Fruit fly (Drosophila melanogaster) whole organism, wandering third instar larva: ENCODE results near the gene rdog.

Experiments used
- Abd-B ChIP-seq: fragments of >200 bp; optimal IDR thresholded peaks from 2 replicates; lab custom pipeline; 2017; ENCODE audit warnings: missing biosample characterization, missing genetic modification characterization
- CG32264 ChIP-seq: fragments of 200-800 bp; sonication (Bioruptor generic); optimal IDR thresholded peaks from 2 replicates; lab custom pipeline; 2016; ENCODE audit warnings: missing biosample characterization, missing genetic modification characterization
- CG9705 ChIP-seq: fragments of 200-800 bp; sonication (Bioruptor generic); optimal IDR thresholded peaks from 2 replicates; lab custom pipeline; 2018; ENCODE audit warnings: missing biosample characterization, mild to moderate bottlenecking, missing genetic modification characterization
- CrebA ChIP-seq: fragments of 200-800 bp; sonication (Bioruptor generic); optimal IDR thresholded peaks from 2 replicates; lab custom pipeline; 2016; ENCODE audit warnings: missing biosample characterization, mild to moderate bottlenecking, missing genetic modification characterization, borderline replicate concordance
- Dfd ChIP-seq: fragments of >200 bp; optimal IDR thresholded peaks from 2 replicates; lab custom pipeline; 2017; ENCODE audit warnings: missing biosample characterization, missing genetic modification characterization
- Dif ChIP-seq: fragments of 200-275, 200-300 bp; sonication (Bioruptor generic); optimal IDR thresholded peaks from 2 replicates; lab custom pipeline; 2018; ENCODE audit warnings: missing biosample characterization, missing genetic modification characterization; ENCODE audit not compliant: partially characterized antibody
- GATAd ChIP-seq: sonication (Bioruptor generic); optimal IDR thresholded peaks from 2 replicates; lab custom pipeline; 2016; ENCODE audit warnings: missing biosample characterization, missing genetic modification characterization
- HLH106 ChIP-seq: fragments of 200-800 bp; optimal IDR thresholded peaks from 3 replicates; lab custom pipeline; 2019; ENCODE audit warnings: missing biosample characterization, mild to moderate bottlenecking, missing genetic modification characterization, moderate library complexity
- Hnf4 ChIP-seq: fragments of 200-800 bp; sonication (Bioruptor generic); optimal IDR thresholded peaks from 2 replicates; lab custom pipeline; 2016; ENCODE audit warnings: missing biosample characterization, mild to moderate bottlenecking, missing genetic modification characterization
- Jra ChIP-seq: sonication (Bioruptor generic); optimal IDR thresholded peaks from 2 replicates; lab custom pipeline; 2016; ENCODE audit warnings: missing biosample characterization, missing genetic modification characterization
- Myc ChIP-seq: fragments of >200 bp; optimal IDR thresholded peaks from 2 replicates; lab custom pipeline; 2017
- N ChIP-seq: fragments of >200 bp; optimal IDR thresholded peaks from 2 replicates; lab custom pipeline; 2018; ENCODE audit warnings: missing biosample characterization, missing external identifiers, missing genetic modification characterization
- OdsH ChIP-seq: fragments of 200-800 bp; sonication (Bioruptor generic); optimal IDR thresholded peaks from 2 replicates; lab custom pipeline; 2016; ENCODE audit warnings: missing biosample characterization, mild to moderate bottlenecking, missing genetic modification characterization
- Rel ChIP-seq, 2 experiments: fragments of 200-800 bp; sonication (Bioruptor generic) in 1 of 2; optimal IDR thresholded peaks; 2 replicates in 1 of 2; 3 replicates in 1 of 2; lab custom pipeline; 2016 to 2019; ENCODE audit warnings: mild to moderate bottlenecking in 2 of 2, missing biosample characterization in 2 of 2, missing genetic modification characterization in 2 of 2, moderate library complexity in 1 of 2
- Sp1 ChIP-seq: fragments of 200-800 bp; sonication (Bioruptor generic); optimal IDR thresholded peaks from 3 replicates; lab custom pipeline; 2019; ENCODE audit warnings: missing biosample characterization, mild to moderate bottlenecking, missing genetic modification characterization, moderate library complexity
- Vsx2 ChIP-seq: fragments of 200-300, 225-300 bp; sonication (Bioruptor generic); optimal IDR thresholded peaks from 2 replicates; lab custom pipeline; 2018; ENCODE audit warnings: missing biosample characterization, missing genetic modification characterization; ENCODE audit not compliant: partially characterized antibody
- br ChIP-seq: fragments of 200-800 bp; sonication (Bioruptor generic); optimal IDR thresholded peaks from 2 replicates; lab custom pipeline; 2016; ENCODE audit warnings: missing biosample characterization, missing genetic modification characterization
- brk ChIP-seq: fragments of 200-800 bp; sonication (Bioruptor generic); optimal IDR thresholded peaks from 2 replicates; lab custom pipeline; 2016; ENCODE audit warnings: missing biosample characterization, mild to moderate bottlenecking, missing genetic modification characterization
- dl ChIP-seq, 2 experiments: fragments of 175-275, 200-275 bp in 1 of 2; fragments of 200-275 bp in 1 of 2; sonication (Bioruptor generic); optimal IDR thresholded peaks; lab custom pipeline; 2018; ENCODE audit warnings: mild to moderate bottlenecking in 2 of 2, missing biosample characterization in 2 of 2, missing genetic modification characterization in 2 of 2, moderate library complexity in 2 of 2; ENCODE audit not compliant: partially characterized antibody in 2 of 2, insufficient read depth in 1 of 2
- dmrt93B ChIP-seq: fragments of 200-800 bp; sonication (Bioruptor generic); optimal IDR thresholded peaks from 2 replicates; lab custom pipeline; 2018; ENCODE audit warnings: missing biosample characterization, mild to moderate bottlenecking, missing genetic modification characterization
- ey ChIP-seq: fragments of 200-800 bp; sonication (Bioruptor generic); optimal IDR thresholded peaks from 2 replicates; lab custom pipeline; 2016; ENCODE audit warnings: missing biosample characterization, missing genetic modification characterization
- foxo ChIP-seq, 2 experiments: fragments of 200-800 bp; sonication (Bioruptor generic); optimal IDR thresholded peaks; 2 replicates in 1 of 2; 3 replicates in 1 of 2; lab custom pipeline; 2016 to 2017; ENCODE audit warnings: missing biosample characterization in 2 of 2, missing genetic modification characterization in 2 of 2
- h ChIP-seq: fragments of 200-800 bp; sonication (Bioruptor generic); optimal IDR thresholded peaks from 3 replicates; lab custom pipeline; 2016; ENCODE audit warnings: missing biosample characterization, mild to moderate bottlenecking, missing genetic modification characterization
- jim ChIP-seq: fragments of 175-275, 200-325 bp; sonication (Bioruptor generic); optimal IDR thresholded peaks from 2 replicates; lab custom pipeline; 2016; ENCODE audit warnings: missing biosample characterization, mild to moderate bottlenecking, missing genetic modification characterization
- lola ChIP-seq: fragments of >200 bp; optimal IDR thresholded peaks from 2 replicates; lab custom pipeline; 2017; ENCODE audit warnings: missing biosample characterization, missing genetic modification characterization
- pan ChIP-seq: fragments of >200 bp; optimal IDR thresholded peaks from 2 replicates; lab custom pipeline; 2017
- psq ChIP-seq: fragments of 200-800 bp; sonication (Bioruptor generic); optimal IDR thresholded peaks from 3 replicates; lab custom pipeline; 2017; ENCODE audit warnings: missing biosample characterization, mild to moderate bottlenecking, missing genetic modification characterization, moderate library complexity
- rgr ChIP-seq: fragments of 200-800 bp; sonication (Bioruptor generic); optimal IDR thresholded peaks from 3 replicates; lab custom pipeline; 2016; ENCODE audit warnings: missing biosample characterization, mild to moderate bottlenecking, missing genetic modification characterization
- sage ChIP-seq: fragments of 200-800 bp; sonication (Bioruptor generic); optimal IDR thresholded peaks from 2 replicates; lab custom pipeline; 2016; ENCODE audit warnings: missing biosample characterization, mild to moderate bottlenecking, missing genetic modification characterization
- sv ChIP-seq: fragments of 200-800 bp; sonication (Bioruptor generic); optimal IDR thresholded peaks from 3 replicates; lab custom pipeline; 2016; ENCODE audit warnings: missing biosample characterization, missing genetic modification characterization
- usp ChIP-seq: fragments of >200 bp; optimal IDR thresholded peaks from 2 replicates; lab custom pipeline; 2017; ENCODE audit warnings: missing biosample characterization, missing genetic modification characterization
- woc ChIP-seq: sonication (Bioruptor generic); optimal IDR thresholded peaks from 2 replicates; lab custom pipeline; 2016; ENCODE audit warnings: missing biosample characterization, mild to moderate bottlenecking, missing genetic modification characterization

Gene rdog

DNA sequence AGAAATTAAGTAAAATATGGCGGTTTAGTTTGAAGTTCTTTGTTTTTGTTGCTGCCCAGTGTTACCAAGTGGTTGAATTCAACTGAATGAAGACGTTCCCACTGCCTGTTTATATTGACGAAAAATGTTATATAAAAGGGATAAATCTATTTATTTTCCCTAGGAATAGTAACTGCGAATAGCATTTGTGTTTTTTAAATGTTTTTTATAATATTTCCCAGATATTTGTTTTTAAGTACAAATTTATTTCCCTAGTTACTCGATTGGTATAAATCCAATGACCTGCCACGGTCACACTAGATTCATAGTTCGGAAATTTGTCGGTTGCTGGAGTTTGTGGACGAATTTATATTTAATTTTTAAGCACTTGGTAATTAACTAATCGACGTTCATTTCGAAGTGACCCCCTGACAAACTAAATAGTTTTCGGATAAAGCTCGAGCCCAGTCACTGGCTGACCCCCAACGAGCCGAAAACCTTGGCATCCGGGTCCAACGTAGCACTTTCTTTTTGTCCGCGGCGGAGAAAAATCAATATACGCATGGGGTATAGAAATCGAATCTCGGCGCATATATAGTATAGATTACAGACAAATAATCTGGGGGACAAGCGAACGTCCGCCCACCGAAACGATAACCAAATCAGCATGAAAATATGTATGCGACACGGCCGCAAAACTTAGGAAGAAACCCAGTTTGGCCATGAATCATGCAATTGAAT lies 26.9 kb upstream of the rdog start, which contains the start of the genes dgt6 and Vha100-1:
TSS of gene dgt6 (minus strand) at position 71 of the 720 bp plus-strand sequence.
TSS of gene Vha100-1 (plus strand) at position 292 of the 720 bp plus-strand sequence.
- TF ChIP-seq dl (GFP tag; optimal IDR thresholded peaks at IDR 0.05; lab: Kevin White, UChicago; ENCODE audit: insufficient read depth in 1 of 2, partially characterized antibody in 2 of 2) (no peak), dmrt93B (GFP tag; lab: Kevin White, UChicago) (no peak), OdsH (GFP tag; lab: Kevin White, UChicago) (no peak), N (GFP tag; lab: Kevin White, UChicago) (no peak), GATAd (no peak), psq (GFP tag; lab: Kevin White, UChicago) (no peak), ey (GFP tag; lab: Kevin White, UChicago) (no peak), CG9705 (peak; percentile 28), br (GFP tag; lab: Kevin White, UChicago) (no peak), h (GFP tag; lab: Kevin White, UChicago) (no peak), woc (GFP tag; lab: Kevin White, UChicago) (no peak), Sp1 (GFP tag; lab: Kevin White, UChicago) (peak; percentile 29), Rel (GFP tag; optimal IDR thresholded peaks at IDR 0.05; lab: Kevin White, UChicago) (no peak), Rel (tag; optimal IDR thresholded peaks at IDR 0.05; lab: Kevin White, UChicago) (peak; percentile 45), CrebA (GFP tag; lab: Kevin White, UChicago) (no peak), Jra (GFP tag; lab: Kevin White, UChicago) (no peak), Vsx2 (GFP tag; lab: Kevin White, UChicago) (no peak), lola (GFP tag; lab: Kevin White, UChicago) (no peak), Dif (GFP tag; lab: Kevin White, UChicago) (no peak), jim (GFP tag; lab: Kevin White, UChicago) (no peak), sage (no peak), usp (GFP tag; lab: Kevin White, UChicago) (no peak), pan (lab: Kevin White, UChicago) (no peak), Myc (lab: Kevin White, UChicago) (no peak), brk (GFP tag; lab: Kevin White, UChicago) (no peak), foxo (GFP tag; optimal IDR thresholded peaks at IDR 0.05; lab: Kevin White, UChicago) (no peak), Abd-B (no peak), Dfd (no peak), HLH106 (tag; lab: Kevin White, UChicago) (peak; percentile 34), Hnf4 (GFP tag; lab: Kevin White, UChicago) (no peak), sv (GFP tag; lab: Kevin White, UChicago) (no peak)

DNA sequence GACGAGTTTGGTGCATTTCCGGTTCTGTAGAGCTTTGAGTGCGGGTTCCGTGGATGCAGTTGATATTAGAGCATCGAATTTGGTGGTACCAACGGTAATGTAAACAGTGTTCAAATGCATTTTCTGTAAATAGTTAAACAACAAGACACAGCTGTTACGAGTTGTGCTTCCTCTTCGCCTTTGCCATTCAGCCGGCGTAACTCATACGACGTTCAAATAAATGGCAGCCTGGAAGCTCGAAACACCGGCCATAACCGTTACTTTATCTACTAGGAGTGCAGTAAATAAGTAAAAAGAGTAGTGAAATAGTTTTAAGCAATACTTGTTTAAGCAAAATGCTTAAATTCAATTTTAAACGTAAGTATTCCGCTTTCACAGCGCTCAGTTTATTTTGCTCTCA lies 19.5 kb upstream of the rdog start, which contains the start of the genes Alg13 and superdeath:
TSS of gene Alg13 (minus strand) at position 167 of the 400 bp plus-strand sequence.
TSS of gene superdeath (plus strand) at position 256 of the 400 bp plus-strand sequence.
- no peak for TF ChIP-seq br (GFP tag; lab: Kevin White, UChicago)
- peak; percentile 26 for TF ChIP-seq Myc (lab: Kevin White, UChicago)
- TF ChIP-seq woc (GFP tag; lab: Kevin White, UChicago) = no peak

DNA sequence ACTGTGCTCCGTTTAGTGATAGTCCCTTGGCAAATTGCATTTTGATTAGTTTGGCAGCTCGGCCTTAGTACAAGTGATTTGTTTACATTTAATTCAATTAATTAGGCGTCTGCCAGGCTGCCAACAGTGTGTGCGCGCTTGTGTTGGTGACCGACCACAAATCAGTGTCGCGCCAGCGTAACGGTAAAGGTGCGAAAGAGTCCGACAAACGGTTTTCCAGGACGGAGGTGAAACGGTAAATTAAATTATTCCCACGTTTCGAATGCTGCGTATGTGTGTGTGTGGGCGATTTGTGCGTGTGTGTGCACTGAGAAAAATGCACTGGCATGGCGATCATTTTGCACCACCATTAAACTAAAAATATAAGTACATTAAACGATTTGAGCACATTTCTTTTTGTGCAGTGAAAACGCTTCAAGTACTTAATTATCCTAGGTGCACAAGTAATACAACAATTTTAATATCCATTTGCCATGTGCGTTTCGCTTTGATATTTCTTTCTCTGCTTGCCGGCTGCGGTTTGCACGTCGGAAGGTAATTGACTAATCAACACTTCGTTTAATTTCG lies 18.9 kb upstream of the rdog start:
- no peak for TF ChIP-seq usp (GFP tag; lab: Kevin White, UChicago)
- TF ChIP-seq ey (GFP tag; lab: Kevin White, UChicago) = no peak
- TF ChIP-seq brk (GFP tag; lab: Kevin White, UChicago) = no peak
- no peak for TF ChIP-seq Vsx2 (GFP tag; lab: Kevin White, UChicago)
- no peak for TF ChIP-seq sage
- TF ChIP-seq Abd-B = no peak
- no peak for TF ChIP-seq CG32264 (GFP tag; lab: Kevin White, UChicago)
- no peak for TF ChIP-seq lola (GFP tag; lab: Kevin White, UChicago)
- TF ChIP-seq h (GFP tag; lab: Kevin White, UChicago) = no peak
- TF ChIP-seq OdsH (GFP tag; lab: Kevin White, UChicago) = no peak
- no peak for TF ChIP-seq rgr (GFP tag; lab: Kevin White, UChicago)
- no peak for TF ChIP-seq foxo (GFP tag; optimal IDR thresholded peaks at IDR 0.05; lab: Kevin White, UChicago)
- TF ChIP-seq dl (GFP tag; optimal IDR thresholded peaks at IDR 0.05; lab: Kevin White, UChicago; ENCODE audit: insufficient read depth in 1 of 2, partially characterized antibody in 2 of 2) = no peak
- TF ChIP-seq HLH106 (tag; lab: Kevin White, UChicago) = no peak
- TF ChIP-seq CrebA (GFP tag; lab: Kevin White, UChicago) = no peak
- no peak for TF ChIP-seq Jra (GFP tag; lab: Kevin White, UChicago)
- TF ChIP-seq sv (GFP tag; lab: Kevin White, UChicago) = no peak
